Fruit fly (Drosophila melanogaster) whole organism: ENCODE results near the gene CG31467.

Experiments
- CG8478 ChIP-seq: fragments of >200 bp; optimal IDR thresholded peaks from 2 replicates; lab custom pipeline; 2018; ENCODE audit warnings: inconsistent platforms
- EcR ChIP-seq, 2 experiments: fragments of >200 bp; optimal IDR thresholded peaks; 2 replicates each; lab custom pipeline; 2017; ENCODE audit warnings: missing biosample characterization in 2 of 2, missing genetic modification characterization in 2 of 2, missing genetic modification reagents in 2 of 2
- pan ChIP-seq: fragments of >200 bp; optimal IDR thresholded peaks from 2 replicates; lab custom pipeline; 2017

DNA sequence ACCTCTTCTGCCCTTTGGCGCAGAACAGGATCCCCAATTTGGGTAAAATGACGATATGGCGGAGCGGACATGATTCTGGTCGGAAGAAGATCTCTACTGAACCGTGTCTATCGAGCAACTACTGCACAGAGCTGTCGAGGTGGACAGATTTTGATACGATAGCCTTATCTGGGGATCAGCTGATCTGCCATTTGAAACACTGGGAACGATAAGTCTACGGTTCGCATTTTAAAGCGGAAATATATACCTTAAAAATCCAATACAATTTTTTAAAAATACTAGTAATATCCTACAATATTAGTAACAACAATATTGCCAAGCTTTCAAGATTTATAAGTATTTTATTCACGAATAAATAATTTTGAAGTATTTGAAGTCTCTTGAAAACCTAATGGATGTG is 2.6 kb upstream of the CG31467 start, which contains the start of gene CG31373:
- TF ChIP-seq pan (lab: Kevin White, UChicago) (no peak), CG8478 (lab: Kevin White, UChicago) (no peak), EcR (GFP tag; optimal IDR thresholded peaks at IDR 0.05; lab: Kevin White, UChicago) (no peak)
